Fruit fly (Drosophila melanogaster): ENCODE results near the gene CG42674.

DNA sequence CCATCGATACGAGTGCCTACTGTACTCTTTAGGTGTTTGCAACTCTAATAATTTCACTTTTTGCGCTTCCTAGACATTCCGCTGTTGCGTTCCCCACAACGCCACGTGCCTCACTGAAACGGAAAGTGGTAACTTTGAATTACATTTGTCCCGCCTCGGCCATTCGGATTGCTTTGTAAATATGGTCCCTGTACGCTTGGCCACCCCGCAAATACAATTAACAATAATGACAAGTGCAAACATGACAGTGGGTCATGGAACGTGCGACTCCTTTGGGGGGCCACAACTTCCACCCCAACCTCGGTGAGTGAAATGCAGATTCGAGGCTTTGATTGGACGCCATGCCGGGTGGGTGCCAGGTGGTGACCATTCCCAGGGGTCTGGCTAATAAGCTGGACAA lies 86.7 kb downstream of the CG42674 start, which contains the start of gene Ir76b:
- no peak for TF ChIP-seq CG8478 (optimal IDR thresholded peaks at IDR 0.05)
- no peak for TF ChIP-seq EcR (GFP tag; optimal IDR thresholded peaks at IDR 0.05)
- no peak for TF ChIP-seq psq (optimal IDR thresholded peaks at IDR 0.05)
- no peak for TF ChIP-seq usp (GFP tag; optimal IDR thresholded peaks at IDR 0.05)
- TF ChIP-seq pan (optimal IDR thresholded peaks at IDR 0.05) = no peak
